Worm (Caenorhabditis elegans) whole organism, young adult: ENCODE results near the gene mcm-2.

Source experiments
- C17E4.6 ChIP-seq: fragments of 200-800 bp; sonication (Bioruptor generic); IDR thresholded peaks from 2 replicates; pipeline ENCODE4 v1.3.6; 2022; ENCODE audit warnings: missing genetic modification reagents, missing genetic modification characterization, missing compliant biosample characterization
- D2030.7 ChIP-seq: fragments of 200-800 bp; sonication (Bioruptor generic); IDR thresholded peaks from 2 replicates; pipeline ENCODE4 v1.3.6; 2022; ENCODE audit warnings: missing genetic modification reagents, missing genetic modification characterization, missing compliant biosample characterization
- T07F8.4 ChIP-seq: sonication (generic microtip); optimal IDR thresholded peaks from 2 replicates; lab custom pipeline; 2016; ENCODE audit warnings: mild to moderate bottlenecking, missing genetic modification characterization, moderate library complexity, missing compliant biosample characterization
- Y67H2A.10 ChIP-seq: fragments of 200-800 bp; sonication (Bioruptor generic); conservative IDR thresholded peaks from 2 replicates; pipeline ENCODE4 v1.3.6; 2022; ENCODE audit warnings: missing genetic modification reagents, missing genetic modification characterization, missing compliant biosample characterization
- Y95B8A.8 ChIP-seq: fragments of 200-800 bp; sonication (Bioruptor generic); IDR thresholded peaks from 2 replicates; pipeline ENCODE4 v1.3.6; 2022; ENCODE audit warnings: missing genetic modification reagents, missing genetic modification characterization, missing compliant biosample characterization
- ZK185.1 ChIP-seq: sonication (generic microtip); optimal IDR thresholded peaks from 2 replicates; lab custom pipeline; 2016; ENCODE audit warnings: mild to moderate bottlenecking, missing genetic modification characterization, missing compliant biosample characterization; ENCODE audit not compliant: poor library complexity, severe bottlenecking
- aptf-2 ChIP-seq: fragments of 200-800 bp; sonication (Bioruptor generic); conservative IDR thresholded peaks from 2 replicates; pipeline ENCODE4 v1.3.6; 2022; ENCODE audit warnings: missing genetic modification reagents, missing genetic modification characterization, missing compliant biosample characterization
- attf-6 ChIP-seq: fragments of 200-800 bp; sonication (Bioruptor generic); IDR thresholded peaks from 2 replicates; pipeline ENCODE4 v1.3.6; 2022; ENCODE audit warnings: missing genetic modification reagents, missing genetic modification characterization, missing compliant biosample characterization
- cebp-1 ChIP-seq, 2 experiments: fragments of 200-800 bp in 1 of 2; sonication (Bioruptor generic) in 1 of 2; sonication (generic microtip) in 1 of 2; IDR thresholded peaks in 1 of 2; optimal IDR thresholded peaks in 1 of 2; 2 replicates each; pipeline versions ENCODE4 v1.3.6 to Lab custom; 2017 to 2022; ENCODE audit warnings: missing compliant biosample characterization in 2 of 2, missing genetic modification characterization in 2 of 2, mild to moderate bottlenecking in 1 of 2, missing genetic modification reagents in 1 of 2, moderate library complexity in 1 of 2
- ceh-27 ChIP-seq: fragments of 200-800 bp; sonication (Bioruptor generic); optimal IDR thresholded peaks from 2 replicates; lab custom pipeline; 2018; ENCODE audit warnings: mild to moderate bottlenecking, missing genetic modification characterization, moderate library complexity, missing compliant biosample characterization
- ceh-40 ChIP-seq: fragments of 200-800 bp; sonication (Bioruptor generic); IDR thresholded peaks from 2 replicates; pipeline ENCODE4 v1.3.6; 2022; ENCODE audit warnings: missing genetic modification characterization, missing compliant biosample characterization
- ceh-58 ChIP-seq: fragments of 200-800 bp; sonication (Bioruptor generic); IDR thresholded peaks from 2 replicates; pipeline ENCODE4 v1.3.6; 2022; ENCODE audit warnings: missing genetic modification characterization, missing compliant biosample characterization
- dpff-1 ChIP-seq: sonication (generic microtip); optimal IDR thresholded peaks from 2 replicates; lab custom pipeline; 2017; ENCODE audit warnings: mild to moderate bottlenecking, missing genetic modification characterization, missing compliant biosample characterization
- egrh-3 ChIP-seq: fragments of 200-800 bp; sonication (Bioruptor generic); IDR thresholded peaks from 2 replicates; pipeline ENCODE4 v1.3.6; 2022; ENCODE audit warnings: missing genetic modification reagents, missing genetic modification characterization, missing compliant biosample characterization
- him-1 ChIP-seq: sonication (generic microtip); optimal IDR thresholded peaks from 2 replicates; lab custom pipeline; 2016; ENCODE audit warnings: missing genotype, missing genetic modification reagents, missing genetic modification characterization, missing compliant biosample characterization
- hlh-12 ChIP-seq: sonication (generic microtip); optimal IDR thresholded peaks from 2 replicates; lab custom pipeline; 2016; ENCODE audit warnings: missing genetic modification characterization, missing compliant biosample characterization
- hmg-20 ChIP-seq: fragments of 200-800 bp; sonication (Bioruptor generic); IDR thresholded peaks from 2 replicates; pipeline ENCODE4 v1.3.6; 2022; ENCODE audit warnings: missing genetic modification reagents, missing genetic modification characterization, missing compliant biosample characterization
- hsf-1 ChIP-seq: fragments of 200-800 bp; sonication (Bioruptor generic); IDR thresholded peaks from 2 replicates; pipeline ENCODE4 v1.3.6; 2022; ENCODE audit warnings: missing genetic modification reagents, missing genetic modification characterization, missing compliant biosample characterization
- let-607 ChIP-seq, 2 experiments: fragments of 200-800 bp in 1 of 2; sonication (Bioruptor generic) in 1 of 2; sonication (generic microtip) in 1 of 2; optimal IDR thresholded peaks; 2 replicates each; lab custom pipeline; 2016 to 2018; ENCODE audit warnings: mild to moderate bottlenecking in 2 of 2, missing compliant biosample characterization in 2 of 2, missing genetic modification characterization in 2 of 2, moderate library complexity in 2 of 2, missing genotype in 1 of 2
- lin-26 ChIP-seq: fragments of 200-800 bp; sonication (Bioruptor generic); IDR thresholded peaks from 2 replicates; pipeline ENCODE4 v1.3.6; 2022; ENCODE audit warnings: missing genetic modification reagents, missing genetic modification characterization, missing compliant biosample characterization
- lin-35 ChIP-seq, 3 experiments: fragments of 150-350 bp in 2 of 3; sonication (generic microtip) in 1 of 3; optimal IDR thresholded peaks; 2 replicates each; lab custom pipeline; 2014 to 2018; ENCODE audit warnings: missing biosample characterization in 3 of 3, missing genetic modification characterization in 3 of 3, missing genetic modification reagents in 3 of 3
- lin-40 ChIP-seq: sonication (generic microtip); optimal IDR thresholded peaks from 2 replicates; lab custom pipeline; 2016; ENCODE audit warnings: missing genetic modification characterization, mild to moderate bottlenecking, missing compliant biosample characterization, missing genotype, missing genetic modification reagents
- lsy-27 ChIP-seq: sonication (generic microtip); optimal IDR thresholded peaks from 2 replicates; lab custom pipeline; 2017; ENCODE audit warnings: missing genetic modification characterization, mild to moderate bottlenecking, missing compliant biosample characterization, antibody characterized with exemption, missing genotype, borderline replicate concordance; ENCODE audit not compliant: insufficient read depth
- madf-6 ChIP-seq: fragments of 200-800 bp; sonication (Bioruptor generic); IDR thresholded peaks from 2 replicates; pipeline ENCODE4 v1.3.6; 2022; ENCODE audit warnings: missing genetic modification reagents, missing genetic modification characterization, missing compliant biosample characterization
- mel-28 ChIP-seq: sonication (generic microtip); optimal IDR thresholded peaks from 2 replicates; lab custom pipeline; 2016; ENCODE audit warnings: borderline replicate concordance, mild to moderate bottlenecking, missing genetic modification characterization, missing compliant biosample characterization
- nfya-2 ChIP-seq: fragments of 200-800 bp; sonication (Bioruptor generic); IDR thresholded peaks from 2 replicates; pipeline ENCODE4 v1.3.6; 2022; ENCODE audit warnings: missing genetic modification reagents, missing genetic modification characterization, missing compliant biosample characterization
- nfyb-1 ChIP-seq: fragments of 200-800 bp; sonication (Bioruptor generic); IDR thresholded peaks from 2 replicates; pipeline ENCODE4 v1.3.6; 2022; ENCODE audit warnings: missing genetic modification reagents, missing genetic modification characterization, missing compliant biosample characterization
- nhr-80 ChIP-seq: sonication (generic microtip); optimal IDR thresholded peaks from 2 replicates; lab custom pipeline; 2016; ENCODE audit warnings: missing genetic modification characterization, missing compliant biosample characterization
- nhr-90 ChIP-seq: sonication (generic microtip); optimal IDR thresholded peaks from 2 replicates; lab custom pipeline; 2016; ENCODE audit warnings: missing genotype, mild to moderate bottlenecking, missing genetic modification characterization, missing compliant biosample characterization
- snpc-1.1 ChIP-seq: sonication (generic microtip); optimal IDR thresholded peaks from 2 replicates; lab custom pipeline; 2017; ENCODE audit warnings: missing genetic modification characterization, mild to moderate bottlenecking, missing compliant biosample characterization, antibody characterized with exemption, moderate library complexity, missing genotype, missing genetic modification reagents; ENCODE audit not compliant: insufficient read depth
- somi-1 ChIP-seq: fragments of 200-800 bp; sonication (Bioruptor generic); optimal IDR thresholded peaks from 2 replicates; lab custom pipeline; 2018; ENCODE audit warnings: mild to moderate bottlenecking, missing genetic modification characterization, missing compliant biosample characterization
- tlf-1 ChIP-seq: fragments of 200-800 bp; sonication (Bioruptor generic); optimal IDR thresholded peaks from 2 replicates; lab custom pipeline; 2018; ENCODE audit warnings: mild to moderate bottlenecking, missing genetic modification characterization, missing compliant biosample characterization
- ztf-22 ChIP-seq: fragments of 200-800 bp; sonication (Bioruptor generic); optimal IDR thresholded peaks from 2 replicates; lab custom pipeline; 2018; ENCODE audit warnings: mild to moderate bottlenecking, missing genetic modification characterization, moderate library complexity, missing compliant biosample characterization
- ztf-26 ChIP-seq: sonication (generic microtip); optimal IDR thresholded peaks from 2 replicates; lab custom pipeline; 2017; ENCODE audit warnings: missing genetic modification characterization, missing compliant biosample characterization
- ztf-28 ChIP-seq: fragments of 200-800 bp; sonication (Bioruptor generic); IDR thresholded peaks from 2 replicates; pipeline ENCODE4 v1.3.6; 2022; ENCODE audit warnings: missing genetic modification reagents, missing genetic modification characterization, missing compliant biosample characterization

Gene mcm-2

ce11 chrII:12052136-12052535 lies 45.7 kb upstream of the mcm-2 start (continued):
- no peak for TF ChIP-seq snpc-1.1 (tag; lab: Kevin White, UChicago)
- no peak for TF ChIP-seq hmg-20 (GFP tag; lab: Robert Waterston, UW)
- TF ChIP-seq nfya-2, result no peak
- no peak for TF ChIP-seq T07F8.4 (tag; lab: Kevin White, UChicago)
- no peak for TF ChIP-seq hlh-12 (tag; lab: Kevin White, UChicago)
- peak; percentile 64; the same call in 1 of the 2 replicates for TF ChIP-seq nfyb-1 (GFP tag; lab: Robert Waterston, UW)
- no peak for TF ChIP-seq egrh-3
- TF ChIP-seq nhr-80 (tag; lab: Kevin White, UChicago), result peak; percentile 62
- TF ChIP-seq ztf-28 (GFP tag; lab: Robert Waterston, UW), result no peak
- no peak for TF ChIP-seq madf-6
- TF ChIP-seq Y67H2A.10 (GFP tag; lab: Robert Waterston, UW), result no peak
- TF ChIP-seq lin-35 (GFP tag; optimal IDR thresholded peaks at IDR 0.05; lab: Kevin White, UChicago), result no peak

ce11 chrII:12051601-12052000 lies 45.2 kb upstream of the mcm-2 start:
- TF ChIP-seq ztf-22 (GFP tag; lab: Kevin White, UChicago) (no peak), hsf-1 (GFP tag; lab: Robert Waterston, UW) (peak; percentile 64; the same call in 1 of the 2 replicates), hmg-20 (GFP tag; lab: Robert Waterston, UW) (no peak), let-607 (tag; optimal IDR thresholded peaks at IDR 0.05; lab: Kevin White, UChicago) (peak in 1 of 2 experiments; percentile 63), C17E4.6 (no peak), ceh-27 (no peak), ztf-26 (tag; lab: Kevin White, UChicago) (peak; percentile 12), ceh-58 (GFP tag; lab: Robert Waterston, UW) (no peak)

- TF ChIP-seq nfya-2 (no peak), nhr-80 (tag; lab: Kevin White, UChicago) (peak; percentile 9), lsy-27 (no peak), tlf-1 (GFP tag; lab: Kevin White, UChicago) (no peak), D2030.7 (GFP tag; lab: Robert Waterston, UW) (no peak), cebp-1 (GFP tag; IDR thresholded peaks at IDR 0.05; lab: Robert Waterston, UW) (peak; percentile 54), cebp-1 (tag; optimal IDR thresholded peaks at IDR 0.05; lab: Kevin White, UChicago) (peak; percentile 63), somi-1 (GFP tag; lab: Kevin White, UChicago) (peak; percentile 63), lin-26 (GFP tag; lab: Robert Waterston, UW) (peak; percentile 56; the same call in 1 of the 2 replicates), lin-40 (tag; lab: Kevin White, UChicago) (peak; percentile 27), ztf-26 (tag; lab: Kevin White, UChicago) (peak; percentile 70)
Measured at ce11 chrII:12050607-12051006, 44.2 kb upstream of the mcm-2 start.

- TF ChIP-seq him-1 (tag; lab: Kevin White, UChicago) (no peak), dpff-1 (tag; lab: Kevin White, UChicago) (no peak), mel-28 (tag; lab: Kevin White, UChicago) (no peak), somi-1 (GFP tag; lab: Kevin White, UChicago) (no peak), ceh-40 (GFP tag; lab: Robert Waterston, UW) (no peak), aptf-2 (GFP tag; lab: Robert Waterston, UW) (no peak), Y95B8A.8 (GFP tag; lab: Robert Waterston, UW) (no peak), nhr-90 (tag; lab: Kevin White, UChicago) (no peak), attf-6 (GFP tag; lab: Robert Waterston, UW) (no peak), ZK185.1 (tag; lab: Kevin White, UChicago) (no peak), egrh-3 (no peak)
Measured at ce11 chrII:12049281-12049680, 42.9 kb upstream of the mcm-2 start, which contains the start of gene nadk-2. Gene nadk-2, plus strand, starts transcription at chrII:12049581.
